Fruit fly (Drosophila melanogaster) whole organism, embryonic: ENCODE data around the gene AGO2.

Experiments used
- Blimp-1 ChIP-seq: fragments of 200-800 bp; sonication (Bioruptor generic); optimal IDR thresholded peaks from 3 replicates; lab custom pipeline; 2018; ENCODE audit warnings: missing biosample characterization, missing genetic modification characterization, mild to moderate bottlenecking, moderate library complexity, missing genetic modification reagents
- CG11456 ChIP-seq: fragments of 200-800 bp; sonication (Bioruptor generic); IDR thresholded peaks from 3 replicates; pipeline ENCODE4 v1.3.6; 2022; ENCODE audit warnings: missing biosample characterization, missing genetic modification characterization
- CG11560 ChIP-seq: fragments of 200-800 bp; sonication (Bioruptor generic); IDR thresholded peaks from 3 replicates; pipeline ENCODE4 v1.3.6; 2022; ENCODE audit warnings: missing biosample characterization, missing genetic modification characterization
- CG11696 ChIP-seq: fragments of 200-800 bp; sonication (Bioruptor generic); IDR thresholded peaks from 2 replicates; pipeline ENCODE4 v1.3.6; 2022; ENCODE audit warnings: missing biosample characterization, missing genetic modification characterization
- CG12071 ChIP-seq: fragments of 200-800 bp; sonication (Bioruptor generic); optimal IDR thresholded peaks from 3 replicates; lab custom pipeline; 2018; ENCODE audit warnings: missing biosample characterization, mild to moderate bottlenecking, missing genetic modification characterization
- CG12104 ChIP-seq: fragments of 200-800 bp; sonication (Bioruptor generic); optimal IDR thresholded peaks from 3 replicates; lab custom pipeline; 2016; ENCODE audit warnings: missing biosample characterization, missing genetic modification characterization
- CG13123 ChIP-seq: fragments of 200-800 bp; sonication (Bioruptor generic); optimal IDR thresholded peaks from 2 replicates; lab custom pipeline; 2016; ENCODE audit warnings: missing biosample characterization, missing genetic modification characterization
- CG13894 ChIP-seq: fragments of 200-800 bp; sonication (Bioruptor generic); optimal IDR thresholded peaks from 3 replicates; lab custom pipeline; 2018; ENCODE audit warnings: missing biosample characterization, mild to moderate bottlenecking, missing genetic modification characterization, moderate library complexity
- CG14860 ChIP-seq: fragments of 200-800 bp; sonication (Bioruptor generic); IDR thresholded peaks from 3 replicates; pipeline ENCODE4 v1.3.6; 2022; ENCODE audit warnings: missing biosample characterization, missing genetic modification characterization; ENCODE audit not compliant: partially characterized antibody
- CG16815 ChIP-seq: fragments of 200-800 bp; sonication (Bioruptor generic); optimal IDR thresholded peaks from 3 replicates; lab custom pipeline; 2017; ENCODE audit warnings: missing biosample characterization, mild to moderate bottlenecking, missing genetic modification characterization
- CG18619 ChIP-seq: fragments of 200-800 bp; sonication (Bioruptor generic); optimal IDR thresholded peaks from 3 replicates; lab custom pipeline; 2017; ENCODE audit warnings: missing biosample characterization, mild to moderate bottlenecking, missing genetic modification characterization
- CG2875 ChIP-seq: fragments of 200-800 bp; sonication (Bioruptor generic); optimal IDR thresholded peaks from 2 replicates; lab custom pipeline; 2017; ENCODE audit warnings: missing biosample characterization, mild to moderate bottlenecking, missing genetic modification characterization, missing genetic modification reagents
- CG5180 ChIP-seq: fragments of 200-800 bp; sonication (Bioruptor generic); optimal IDR thresholded peaks from 3 replicates; lab custom pipeline; 2017; ENCODE audit warnings: missing biosample characterization, missing genetic modification characterization, mild to moderate bottlenecking, moderate library complexity, missing genetic modification reagents
- CG6272 ChIP-seq: fragments of 200-800 bp; sonication (Bioruptor generic); IDR thresholded peaks from 2 replicates; pipeline ENCODE4 v1.3.6; 2022; ENCODE audit warnings: missing biosample characterization, missing genetic modification characterization
- CG7372 ChIP-seq: fragments of 200-800 bp; sonication (Bioruptor generic); IDR thresholded peaks from 2 replicates; pipeline ENCODE4 v1.3.6; 2022; ENCODE audit warnings: missing biosample characterization, missing genetic modification characterization
- D19B ChIP-seq: fragments of 200-800 bp; sonication (Bioruptor generic); optimal IDR thresholded peaks from 2 replicates; lab custom pipeline; 2017; ENCODE audit warnings: missing biosample characterization, mild to moderate bottlenecking, missing genetic modification characterization
- Dad ChIP-seq: fragments of 200-800 bp; sonication (Bioruptor generic); optimal IDR thresholded peaks from 3 replicates; lab custom pipeline; 2016; ENCODE audit warnings: missing biosample characterization, missing genetic modification characterization
- Dip2 ChIP-seq: fragments of 200-800 bp; sonication (Bioruptor generic); IDR thresholded peaks from 2 replicates; pipeline ENCODE4 v1.3.6; 2022; ENCODE audit warnings: missing biosample characterization, missing genetic modification characterization
- GATAe ChIP-seq: fragments of 200-800 bp; sonication (Bioruptor generic); conservative IDR thresholded peaks from 2 replicates; pipeline ENCODE4 v1.3.6; 2022; ENCODE audit warnings: missing biosample characterization, missing genetic modification characterization
- Gsc ChIP-seq: fragments of 200-800 bp; sonication (Bioruptor generic); IDR thresholded peaks from 2 replicates; pipeline ENCODE4 v1.3.6; 2022; ENCODE audit warnings: missing biosample characterization, missing genetic modification characterization
- Kr ChIP-seq: fragments of 200-800 bp; sonication (Bioruptor generic); optimal IDR thresholded peaks from 2 replicates; lab custom pipeline; 2017; ENCODE audit warnings: missing biosample characterization, mild to moderate bottlenecking, missing genetic modification characterization
- MTF-1 ChIP-seq: fragments of 200-800 bp; sonication (Bioruptor generic); optimal IDR thresholded peaks from 2 replicates; lab custom pipeline; 2018; ENCODE audit warnings: missing biosample characterization, mild to moderate bottlenecking, missing genetic modification characterization, borderline replicate concordance
- Pdp1 ChIP-seq, 2 experiments: fragments of 200-800 bp; sonication (Bioruptor generic); optimal IDR thresholded peaks; 3 replicates each; lab custom pipeline; 2016; ENCODE audit warnings: missing biosample characterization in 2 of 2, missing genetic modification characterization in 2 of 2, mild to moderate bottlenecking in 1 of 2, moderate library complexity in 1 of 2
- Poxn ChIP-seq: fragments of 200-800 bp; sonication (Bioruptor generic); IDR thresholded peaks from 2 replicates; pipeline ENCODE4 v1.3.6; 2022; ENCODE audit warnings: missing biosample characterization, missing genetic modification characterization
- Scr ChIP-seq: fragments of 200-800 bp; sonication (Bioruptor generic); IDR thresholded peaks from 2 replicates; pipeline ENCODE4 v1.3.6; 2022; ENCODE audit warnings: missing biosample characterization, missing genetic modification characterization; ENCODE audit not compliant: partially characterized antibody
- Spps ChIP-seq: fragments of 200-800 bp; sonication (Bioruptor generic); optimal IDR thresholded peaks from 2 replicates; lab custom pipeline; 2018; ENCODE audit warnings: missing biosample characterization, mild to moderate bottlenecking, missing genetic modification characterization
- aop ChIP-seq: fragments of 200-800 bp; sonication (Bioruptor generic); IDR thresholded peaks from 2 replicates; pipeline ENCODE4 v1.3.6; 2022; ENCODE audit warnings: missing biosample characterization, missing genetic modification characterization
- bbx ChIP-seq: fragments of 200-800 bp; sonication (Bioruptor generic); IDR thresholded peaks from 2 replicates; pipeline ENCODE4 v1.3.6; 2022; ENCODE audit warnings: missing biosample characterization, missing genetic modification characterization; ENCODE audit not compliant: partially characterized antibody
- corto ChIP-seq: fragments of 200-800 bp; sonication (Bioruptor generic); optimal IDR thresholded peaks from 2 replicates; lab custom pipeline; 2016; ENCODE audit warnings: missing biosample characterization, mild to moderate bottlenecking, missing genetic modification characterization, moderate library complexity
- dmrt11E ChIP-seq: fragments of 200-800 bp; sonication (Bioruptor generic); optimal IDR thresholded peaks from 3 replicates; lab custom pipeline; 2018; ENCODE audit warnings: missing biosample characterization, mild to moderate bottlenecking, missing genetic modification characterization, moderate library complexity
- dysf ChIP-seq: fragments of 200-800 bp; sonication (Bioruptor generic); IDR thresholded peaks from 3 replicates; pipeline ENCODE4 v1.3.6; 2022; ENCODE audit warnings: missing biosample characterization, missing genetic modification characterization
- gfzf ChIP-seq: fragments of 200-800 bp; sonication (Bioruptor generic); optimal IDR thresholded peaks from 2 replicates; lab custom pipeline; 2016; ENCODE audit warnings: missing biosample characterization, mild to moderate bottlenecking, missing genetic modification characterization, moderate library complexity
- gsb ChIP-seq: fragments of 200-800 bp; sonication (Bioruptor generic); IDR thresholded peaks from 2 replicates; pipeline ENCODE4 v1.3.6; 2022; ENCODE audit warnings: missing biosample characterization, missing genetic modification characterization
- hth ChIP-seq: fragments of >200 bp; optimal IDR thresholded peaks from 2 replicates; lab custom pipeline; 2017; ENCODE audit warnings: inconsistent platforms
- inv ChIP-seq: fragments of 200-800 bp; sonication (Bioruptor generic); IDR thresholded peaks from 2 replicates; pipeline ENCODE4 v1.3.6; 2022; ENCODE audit warnings: missing biosample characterization, missing genetic modification characterization; ENCODE audit not compliant: partially characterized antibody
- kay ChIP-seq: fragments of 200-800 bp; sonication (Bioruptor generic); optimal IDR thresholded peaks from 2 replicates; lab custom pipeline; 2016; ENCODE audit warnings: missing biosample characterization, missing genetic modification characterization
- kni ChIP-seq: fragments of 200-800 bp; sonication (Bioruptor generic); optimal IDR thresholded peaks from 3 replicates; lab custom pipeline; 2017; ENCODE audit warnings: mild to moderate bottlenecking, missing biosample characterization, missing genetic modification reagents, missing genetic modification characterization
- lab ChIP-seq: fragments of 200-800 bp; sonication (Bioruptor generic); optimal IDR thresholded peaks from 3 replicates; lab custom pipeline; 2017; ENCODE audit warnings: missing biosample characterization, missing genetic modification characterization, mild to moderate bottlenecking, moderate library complexity, missing genetic modification reagents
- lmd ChIP-seq: fragments of 200-800 bp; sonication (Bioruptor generic); IDR thresholded peaks from 2 replicates; pipeline ENCODE4 v1.3.6; 2022; ENCODE audit warnings: missing biosample characterization, missing genetic modification characterization
- lov ChIP-seq, 2 experiments: fragments of 200-800 bp in 1 of 2; fragments of >200 bp in 1 of 2; sonication (Bioruptor generic) in 1 of 2; IDR thresholded peaks in 1 of 2; optimal IDR thresholded peaks in 1 of 2; 2 replicates in 1 of 2; 3 replicates in 1 of 2; pipeline versions ENCODE4 v1.3.6 to Lab custom; 2017 to 2022; ENCODE audit warnings: missing biosample characterization in 1 of 2, missing genetic modification characterization in 1 of 2
- mld ChIP-seq: fragments of 200-800 bp; sonication (Bioruptor generic); IDR thresholded peaks from 3 replicates; pipeline ENCODE4 v1.3.6; 2022; ENCODE audit warnings: missing biosample characterization, missing genetic modification characterization; ENCODE audit not compliant: partially characterized antibody
- nerfin-2 ChIP-seq: fragments of 200-800 bp; sonication (Bioruptor generic); IDR thresholded peaks from 2 replicates; pipeline ENCODE4 v1.3.6; 2022; ENCODE audit warnings: missing biosample characterization, missing genetic modification characterization; ENCODE audit not compliant: partially characterized antibody
- schlank ChIP-seq: fragments of 200-800 bp; sonication (Bioruptor generic); optimal IDR thresholded peaks from 2 replicates; lab custom pipeline; 2018; ENCODE audit warnings: missing biosample characterization, mild to moderate bottlenecking, missing genetic modification characterization
- sens ChIP-seq: fragments of 200-800 bp; sonication (Bioruptor generic); peaks from one replicate; lab custom pipeline; 2016; ENCODE audit warnings: missing biosample characterization, missing genetic modification characterization
- sim ChIP-seq: fragments of 200-800 bp; sonication (Bioruptor generic); IDR thresholded peaks from 2 replicates; pipeline ENCODE4 v1.3.6; 2022; ENCODE audit warnings: missing biosample characterization, missing genetic modification characterization
- sug ChIP-seq: fragments of 200-800 bp; optimal IDR thresholded peaks from 2 replicates; lab custom pipeline; 2019; ENCODE audit warnings: missing biosample characterization, mild to moderate bottlenecking, missing genetic modification characterization, moderate library complexity
- ttk ChIP-seq: fragments of 200-800 bp; sonication (Bioruptor generic); IDR thresholded peaks from 2 replicates; pipeline ENCODE4 v2.1.2; 2022; ENCODE audit warnings: missing biosample characterization, missing genetic modification characterization
- usp ChIP-seq: fragments of >200 bp; optimal IDR thresholded peaks from 2 replicates; lab custom pipeline; 2017; ENCODE audit warnings: missing biosample characterization, missing genetic modification characterization
- wdn ChIP-seq: fragments of 200-800 bp; sonication (Bioruptor generic); IDR thresholded peaks from 2 replicates; pipeline ENCODE4 v1.3.6; 2022; ENCODE audit warnings: missing biosample characterization, missing genetic modification characterization

The AGO2 gene

dm6 chr3L:15590803-15591597 is 37.1 kb downstream of the AGO2 start (continued):
- TF ChIP-seq gfzf (GFP tag; lab: Kevin White, UChicago) (no peak), Kr (GFP tag; lab: Kevin White, UChicago) (no peak), Gsc (GFP tag; lab: Robert Waterston, UW) (no peak), CG16815 (GFP tag; lab: Kevin White, UChicago) (no peak), dysf (GFP tag; lab: Robert Waterston, UW) (peak; percentile 22; the same call in 1 of the 3 replicates), CG11696 (GFP tag; lab: Robert Waterston, UW) (peak; percentile 85), Spps (tag; lab: Kevin White, UChicago) (no peak), CG12104 (GFP tag; lab: Kevin White, UChicago) (peak; percentile 39), bbx (GFP tag; lab: Robert Waterston, UW) (no peak), lab (GFP tag; lab: Kevin White, UChicago) (peak; percentile 50), CG5180 (GFP tag; lab: Kevin White, UChicago) (peak; percentile 46), CG13894 (no peak), lov (optimal IDR thresholded peaks at IDR 0.05; lab: Kevin White, UChicago) (no peak), lov (GFP tag; IDR thresholded peaks at IDR 0.05; lab: Robert Waterston, UW) (0 out of 3 replicates have a peak, but pooled peaks have one; percentile 10), aop (GFP tag; lab: Robert Waterston, UW) (no peak), ttk (GFP tag; lab: Robert Waterston, UW) (no peak), sens (peak; percentile 81), kay (GFP tag; lab: Kevin White, UChicago) (no peak), MTF-1 (GFP tag; lab: Kevin White, UChicago) (no peak), CG14860 (GFP tag; lab: Robert Waterston, UW) (no peak), Pdp1 (GFP tag; optimal IDR thresholded peaks at IDR 0.05; lab: Kevin White, UChicago) (peak in 1 of 2 experiments; percentile 49), usp (GFP tag; lab: Kevin White, UChicago) (no peak), nerfin-2 (no peak), GATAe (GFP tag; lab: Robert Waterston, UW) (no peak), mld (GFP tag; lab: Robert Waterston, UW) (no peak), Blimp-1 (no peak), hth (lab: Kevin White, UChicago) (no peak), CG18619 (GFP tag; lab: Kevin White, UChicago) (peak; percentile 1), sug (tag; lab: Kevin White, UChicago) (peak; percentile 18), CG11456 (GFP tag; lab: Robert Waterston, UW) (no peak), kni (GFP tag; lab: Kevin White, UChicago) (peak; percentile 53), CG12071 (GFP tag; lab: Kevin White, UChicago) (peak; percentile 48), lmd (GFP tag; lab: Robert Waterston, UW) (no peak), CG2875 (GFP tag; lab: Kevin White, UChicago) (no peak), D19B (GFP tag; lab: Kevin White, UChicago) (no peak), CG11560 (tag; lab: Robert Waterston, UW) (no peak), inv (GFP tag; lab: Robert Waterston, UW) (no peak), Dip2 (no peak), CG7372 (GFP tag; lab: Robert Waterston, UW) (peak; percentile 7; the same call in 1 of the 2 replicates), sim (no peak), CG13123 (GFP tag; lab: Kevin White, UChicago) (no peak), corto (GFP tag; lab: Kevin White, UChicago) (no peak), Dad (GFP tag; lab: Kevin White, UChicago) (no peak), gsb (GFP tag; lab: Robert Waterston, UW) (no peak), wdn (GFP tag; lab: Robert Waterston, UW) (no peak), dmrt11E (tag; lab: Kevin White, UChicago) (no peak), Scr (GFP tag; lab: Robert Waterston, UW) (no peak), Poxn (no peak), CG6272 (GFP tag; lab: Robert Waterston, UW) (no peak), schlank (no peak)
